Worm (Caenorhabditis elegans) whole organism, L1 larva: ENCODE measurements around the gene F22B5.10.

Source experiments
- C16A3.4 ChIP-seq: fragments of 150-350 bp; optimal IDR thresholded peaks from 2 replicates; lab custom pipeline; 2014; ENCODE audit warnings: missing biosample characterization, missing genetic modification characterization
- Y116A8C.19 ChIP-seq: sonication (generic microtip); optimal IDR thresholded peaks from 2 replicates; lab custom pipeline; 2016; ENCODE audit warnings: missing compliant biosample characterization, missing genetic modification characterization, borderline replicate concordance
- alr-1 ChIP-seq: fragments of 200-800 bp; sonication (Bioruptor generic); optimal IDR thresholded peaks from 2 replicates; lab custom pipeline; 2018; ENCODE audit warnings: borderline replicate concordance, mild to moderate bottlenecking, missing genetic modification characterization, missing compliant biosample characterization
- blmp-1 ChIP-seq: fragments of 150-350 bp; optimal IDR thresholded peaks from 2 replicates; lab custom pipeline; 2014; ENCODE audit warnings: missing biosample characterization, missing genetic modification characterization
- ceh-88 ChIP-seq: fragments of 200-800 bp; sonication (Bioruptor generic); IDR thresholded peaks from 2 replicates; pipeline ENCODE4 v1.3.6; 2022; ENCODE audit warnings: missing genetic modification characterization, missing compliant biosample characterization
- ceh-90 ChIP-seq: sonication (generic microtip); optimal IDR thresholded peaks from 2 replicates; lab custom pipeline; 2016; ENCODE audit warnings: missing genetic modification characterization, missing compliant biosample characterization
- dpl-1 ChIP-seq, 3 experiments: fragments of 150-350 bp in 2 of 3; sonication (generic microtip) in 1 of 3; optimal IDR thresholded peaks; 2 replicates each; lab custom pipeline; 2014 to 2017; ENCODE audit warnings: missing biosample characterization in 3 of 3, missing genetic modification characterization in 3 of 3, missing genetic modification reagents in 3 of 3
- efl-1 ChIP-seq, 4 experiments: fragments of 150-350 bp; optimal IDR thresholded peaks in 3 of 4; peaks in 1 of 4; 1 replicate in 1 of 4; 2 replicates in 3 of 4; lab custom pipeline; 2014; ENCODE audit warnings: missing biosample characterization in 2 of 4, missing genetic modification characterization in 2 of 4, missing genetic modification reagents in 2 of 4
- efl-3 ChIP-seq: fragments of 200-800 bp; sonication (Bioruptor generic); optimal IDR thresholded peaks from 2 replicates; lab custom pipeline; 2018; ENCODE audit warnings: mild to moderate bottlenecking, missing genetic modification characterization, missing compliant biosample characterization
- elt-2 ChIP-seq: sonication (generic microtip); optimal IDR thresholded peaks from 2 replicates; lab custom pipeline; 2016; ENCODE audit warnings: missing genetic modification characterization, mild to moderate bottlenecking, inconsistent platforms, missing compliant biosample characterization, missing genetic modification reagents
- fkh-4 ChIP-seq: sonication (generic microtip); optimal IDR thresholded peaks from 2 replicates; lab custom pipeline; 2016; ENCODE audit warnings: missing compliant biosample characterization, missing genetic modification characterization, borderline replicate concordance
- hlh-17 ChIP-seq: fragments of 200-800 bp; sonication (Bioruptor generic); optimal IDR thresholded peaks from 2 replicates; lab custom pipeline; 2018; ENCODE audit warnings: missing genetic modification characterization, mild to moderate bottlenecking, missing compliant biosample characterization, moderate library complexity, borderline replicate concordance
- hlh-4 ChIP-seq: sonication (generic microtip); optimal IDR thresholded peaks from 2 replicates; lab custom pipeline; 2016; ENCODE audit warnings: mild to moderate bottlenecking, missing genetic modification characterization, missing compliant biosample characterization
- irx-1 ChIP-seq: sonication (generic microtip); optimal IDR thresholded peaks from 2 replicates; lab custom pipeline; 2016; ENCODE audit warnings: missing genetic modification characterization, missing compliant biosample characterization
- jun-1 ChIP-seq: fragments of 150-350 bp; optimal IDR thresholded peaks from 2 replicates; lab custom pipeline; 2014; ENCODE audit warnings: missing biosample characterization, missing genetic modification reagents, missing genetic modification characterization
- lin-13 ChIP-seq: fragments of 150-350 bp; optimal IDR thresholded peaks from 2 replicates; lab custom pipeline; 2014; ENCODE audit warnings: missing biosample characterization, missing genetic modification reagents, missing genetic modification characterization
- lin-14 ChIP-seq: fragments of 200-800 bp; sonication (Bioruptor generic); optimal IDR thresholded peaks from 2 replicates; lab custom pipeline; 2018; ENCODE audit warnings: mild to moderate bottlenecking, missing genetic modification characterization, moderate library complexity, missing compliant biosample characterization
- lin-39 ChIP-seq: fragments of 150-350 bp; optimal IDR thresholded peaks from 2 replicates; lab custom pipeline; 2014; ENCODE audit warnings: missing biosample characterization, missing genetic modification reagents, missing genetic modification characterization
- lir-3 ChIP-seq: sonication (generic microtip); optimal IDR thresholded peaks from 2 replicates; lab custom pipeline; 2016; ENCODE audit warnings: mild to moderate bottlenecking, missing genetic modification characterization, moderate library complexity, missing compliant biosample characterization; ENCODE audit not compliant: poor library complexity
- lsy-2 ChIP-seq, 2 experiments: fragments of 150-350 bp; optimal IDR thresholded peaks; 2 replicates each; lab custom pipeline; 2014; ENCODE audit warnings: missing biosample characterization in 2 of 2, missing genetic modification characterization in 2 of 2
- mab-9 ChIP-seq: fragments of 200-800 bp; sonication (Bioruptor generic); IDR thresholded peaks from 2 replicates; pipeline ENCODE4 v1.3.6; 2022; ENCODE audit warnings: missing genetic modification reagents, missing genetic modification characterization, missing compliant biosample characterization
- mep-1 ChIP-seq: fragments of 150-350 bp; optimal IDR thresholded peaks from 2 replicates; lab custom pipeline; 2014; ENCODE audit warnings: missing biosample characterization, missing genetic modification characterization
- nhr-20 ChIP-seq: sonication (generic microtip); optimal IDR thresholded peaks from 2 replicates; lab custom pipeline; 2016; ENCODE audit warnings: mild to moderate bottlenecking, missing genetic modification characterization, missing compliant biosample characterization
- nhr-237 ChIP-seq: fragments of 150-350 bp; optimal IDR thresholded peaks from 2 replicates; lab custom pipeline; 2014; ENCODE audit warnings: missing biosample characterization, missing genetic modification characterization
- nhr-47 ChIP-seq: sonication (generic microtip); optimal IDR thresholded peaks from 2 replicates; lab custom pipeline; 2016; ENCODE audit warnings: mild to moderate bottlenecking, missing genetic modification characterization, moderate library complexity, missing compliant biosample characterization
- nhr-84 ChIP-seq: sonication (generic microtip); optimal IDR thresholded peaks from 2 replicates; lab custom pipeline; 2017; ENCODE audit warnings: missing biosample characterization, missing genetic modification characterization
- nhr-85 ChIP-seq: sonication (generic microtip); peaks from one replicate; lab custom pipeline; 2016; ENCODE audit warnings: missing genetic modification characterization, inconsistent platforms, missing compliant biosample characterization
- sox-4 ChIP-seq: sonication (generic microtip); optimal IDR thresholded peaks from 2 replicates; lab custom pipeline; 2016; ENCODE audit warnings: missing genetic modification characterization, missing compliant biosample characterization
- sup-37 ChIP-seq: fragments of 200-800 bp; sonication (Bioruptor generic); optimal IDR thresholded peaks from 2 replicates; lab custom pipeline; 2018; ENCODE audit warnings: mild to moderate bottlenecking, missing genetic modification characterization, missing compliant biosample characterization
- swsn-7 ChIP-seq: sonication (generic microtip); optimal IDR thresholded peaks from 2 replicates; lab custom pipeline; 2016; ENCODE audit warnings: missing genetic modification characterization, missing compliant biosample characterization
- vab-15 ChIP-seq: sonication (generic microtip); optimal IDR thresholded peaks from 2 replicates; lab custom pipeline; 2017; ENCODE audit warnings: missing genotype, mild to moderate bottlenecking, missing genetic modification characterization, missing compliant biosample characterization
- ztf-11 ChIP-seq, 2 experiments: sonication (generic microtip); optimal IDR thresholded peaks; 2 replicates each; lab custom pipeline; 2016 to 2017; ENCODE audit warnings: missing genetic modification characterization in 2 of 2, missing biosample characterization in 1 of 2, missing compliant biosample characterization in 1 of 2

Gene F22B5.10

DNA sequence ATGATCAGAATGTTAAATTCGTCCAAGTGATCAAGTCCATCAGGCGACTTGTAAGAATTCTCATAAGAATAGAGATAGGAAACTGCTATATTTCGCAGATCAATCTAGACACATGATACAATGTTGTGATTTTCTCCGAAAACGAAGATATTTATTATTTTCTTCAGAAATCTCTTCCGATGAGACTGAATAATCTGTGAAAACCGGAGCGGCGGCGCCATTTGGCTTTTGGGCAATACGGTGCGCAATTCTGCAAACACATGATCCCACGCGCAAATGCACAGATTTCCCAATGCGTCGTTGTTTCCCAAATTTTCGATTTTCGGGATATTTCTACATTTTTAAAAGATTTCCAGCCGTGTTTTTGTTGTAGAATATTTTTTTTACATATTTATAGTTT is 24.8 kb upstream of the F22B5.10 start (continued):
- TF ChIP-seq lin-13 = peak; percentile 8
- peak; percentile 34 to 58 (median 51) for TF ChIP-seq dpl-1 (GFP tag; optimal IDR thresholded peaks at IDR 0.05; lab: Kevin White, UChicago)
- peak; percentile 65 for TF ChIP-seq mep-1
- no peak for TF ChIP-seq ceh-88 (GFP tag; lab: Robert Waterston, UW)
- TF ChIP-seq jun-1 (tag; lab: Kevin White, UChicago) = peak; percentile 26
- no peak for TF ChIP-seq elt-2 (tag; lab: Kevin White, UChicago)
- TF ChIP-seq mab-9 (GFP tag; lab: Robert Waterston, UW) = no peak
- peak; percentile 60 for TF ChIP-seq nhr-20 (tag; lab: Kevin White, UChicago)

DNA sequence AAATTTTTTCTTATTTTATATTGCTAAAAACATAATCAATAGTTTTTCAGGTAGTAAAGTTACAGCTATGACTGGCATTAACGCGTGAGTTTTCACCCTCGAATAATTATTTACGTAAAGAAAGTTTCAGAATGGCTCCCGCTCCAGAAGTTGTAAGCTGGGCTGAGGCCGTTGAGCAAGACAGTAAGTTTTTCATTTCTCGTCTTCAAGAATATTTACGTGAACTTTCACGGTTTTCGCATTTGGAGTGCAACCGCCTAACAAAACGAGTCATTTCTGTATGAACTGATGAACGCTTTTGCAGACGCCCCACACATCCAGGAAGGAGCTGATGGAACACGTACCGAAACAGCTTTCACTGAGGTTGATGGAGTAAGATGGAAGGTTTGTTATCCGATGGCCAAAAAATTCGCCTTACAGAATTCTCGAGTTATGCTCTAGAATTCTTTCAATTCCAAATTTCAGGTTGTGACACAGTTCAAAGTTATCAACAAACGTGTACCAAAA is 24.2 kb upstream of the F22B5.10 start, which contains the start of gene eif-3.G:
TSS of gene eif-3.G (plus strand) at position 51 of the 507 bp plus-strand sequence.
- TF ChIP-seq alr-1 (tag; lab: Kevin White, UChicago) (no peak), nhr-84 (tag; lab: Kevin White, UChicago) (no peak), C16A3.4 (tag; lab: Kevin White, UChicago) (no peak), efl-1 (optimal IDR thresholded peaks at IDR 0.05; lab: Kevin White, UChicago) (no peak), efl-1 (GFP tag; optimal IDR thresholded peaks at IDR 0.05 in 1 of 2; lab: Kevin White, UChicago) (peak in 1 of 2 experiments; percentile 88), lin-14 (GFP tag; lab: Kevin White, UChicago) (no peak), sup-37 (GFP tag; lab: Kevin White, UChicago) (no peak)
- TF ChIP-seq, all 84 proteins: peak for 1

DNA sequence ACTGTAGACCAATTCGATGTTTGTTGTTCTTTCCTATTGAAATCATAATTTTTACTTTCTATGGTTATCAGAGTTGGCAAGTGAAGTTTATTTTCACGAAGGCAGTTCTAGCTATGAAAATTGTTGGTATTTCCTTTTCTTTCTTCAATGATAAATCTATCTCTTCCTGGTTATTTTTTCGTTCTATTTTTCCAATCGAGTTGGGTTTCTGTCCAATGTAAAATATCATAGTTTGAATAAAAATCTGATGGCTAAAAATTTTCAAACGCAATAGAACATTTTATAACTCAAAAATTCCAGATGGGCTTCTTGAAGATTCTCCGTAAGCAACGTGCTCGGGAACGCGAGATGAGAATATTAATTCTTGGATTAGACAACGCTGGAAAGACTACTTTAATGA is 23.0 kb upstream of the F22B5.10 start, which contains the start of gene evl-20:
TSS of gene evl-20 (plus strand) at position 301 of the 400 bp plus-strand sequence.
- TF ChIP-seq fkh-4 (tag; lab: Kevin White, UChicago) (no peak), nhr-47 (tag; lab: Kevin White, UChicago) (no peak), nhr-237 (no peak), C16A3.4 (tag; lab: Kevin White, UChicago) (no peak), nhr-84 (tag; lab: Kevin White, UChicago) (no peak)

DNA sequence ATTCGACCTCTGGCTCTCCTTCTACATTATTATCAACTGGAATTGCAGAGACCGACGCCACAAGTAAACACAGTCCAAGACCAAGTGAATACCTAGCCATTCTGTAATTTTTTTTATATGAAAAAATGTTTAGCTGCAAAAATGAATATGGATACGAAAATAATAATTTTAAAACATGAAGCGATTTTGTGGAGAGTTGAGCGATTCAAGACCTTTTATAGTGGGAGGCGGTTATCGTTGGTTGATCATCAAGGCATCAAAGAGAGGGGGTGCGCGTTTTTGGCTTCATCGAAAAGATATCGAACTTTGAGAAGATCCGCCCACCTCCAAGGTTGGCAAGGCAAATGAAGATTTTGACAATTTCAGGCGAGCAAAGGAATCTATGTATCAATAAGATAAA is 20.2 kb upstream of the F22B5.10 start, which contains the start of gene cut-3:
TSS of gene cut-3 (minus strand) at position 101 of the 400 bp plus-strand sequence.
- TF ChIP-seq lir-3 (no peak), efl-3 (no peak), Y116A8C.19 (tag; lab: Kevin White, UChicago) (no peak), ceh-90 (tag; lab: Kevin White, UChicago) (no peak), sox-4 (tag; lab: Kevin White, UChicago) (no peak), irx-1 (tag; lab: Kevin White, UChicago) (no peak), lsy-2 (tag; optimal IDR thresholded peaks at IDR 0.05; lab: Kevin White, UChicago) (no peak), swsn-7 (tag; lab: Kevin White, UChicago) (no peak), hlh-17 (no peak), blmp-1 (tag; lab: Kevin White, UChicago) (no peak), nhr-84 (tag; lab: Kevin White, UChicago) (no peak), alr-1 (tag; lab: Kevin White, UChicago) (no peak), sup-37 (GFP tag; lab: Kevin White, UChicago) (no peak), vab-15 (tag; lab: Kevin White, UChicago) (no peak), lin-39 (tag; lab: Kevin White, UChicago) (no peak), dpl-1 (GFP tag; optimal IDR thresholded peaks at IDR 0.05; lab: Kevin White, UChicago) (no peak), nhr-85 (tag; lab: Kevin White, UChicago) (no peak), ztf-11 (tag; optimal IDR thresholded peaks at IDR 0.05; lab: Kevin White, UChicago) (no peak), hlh-4 (tag; lab: Kevin White, UChicago) (no peak)
- TF ChIP-seq, all 84 proteins: peak for 0
